Fruit fly (Drosophila melanogaster) whole organism, embryonic: ENCODE results near the gene CG7912.
A peak's percentile ranks its signal among the peaks of the same experiment; 100 is the strongest.

Experiments used
- B-H1 ChIP-seq: fragments of 200-800 bp; sonication (Bioruptor generic); IDR thresholded peaks from 3 replicates; pipeline ENCODE4 v1.3.6; 2022; ENCODE audit warnings: missing biosample characterization, missing genetic modification characterization
- B-H2 ChIP-seq: fragments of 200-800 bp; sonication (Bioruptor generic); optimal IDR thresholded peaks from 2 replicates; lab custom pipeline; 2018; ENCODE audit warnings: missing biosample characterization, mild to moderate bottlenecking, missing genetic modification characterization
- Bdp1 ChIP-seq: fragments of 200-800 bp; sonication (Bioruptor generic); optimal IDR thresholded peaks from 3 replicates; lab custom pipeline; 2016; ENCODE audit warnings: missing biosample characterization, missing genetic modification characterization
- CG18619 ChIP-seq: fragments of 200-800 bp; sonication (Bioruptor generic); optimal IDR thresholded peaks from 3 replicates; lab custom pipeline; 2017; ENCODE audit warnings: missing biosample characterization, mild to moderate bottlenecking, missing genetic modification characterization
- CG2120 ChIP-seq: fragments of 200-800 bp; sonication (Bioruptor generic); optimal IDR thresholded peaks from 3 replicates; lab custom pipeline; 2016; ENCODE audit warnings: missing biosample characterization, missing genetic modification characterization
- CG2199 ChIP-seq: fragments of 200-800 bp; sonication (Bioruptor generic); IDR thresholded peaks from 3 replicates; pipeline ENCODE4 v1.3.6; 2022; ENCODE audit warnings: missing biosample characterization, missing genetic modification characterization
- CG31388 ChIP-seq: fragments of 200-800 bp; sonication (Bioruptor generic); optimal IDR thresholded peaks from 2 replicates; lab custom pipeline; 2016; ENCODE audit warnings: missing biosample characterization, missing genetic modification characterization
- CG33213 ChIP-seq: fragments of 200-800 bp; sonication (Bioruptor generic); optimal IDR thresholded peaks from 3 replicates; lab custom pipeline; 2016; ENCODE audit warnings: missing biosample characterization, missing genetic modification characterization
- CG3407 ChIP-seq: fragments of 200-800 bp; sonication (Bioruptor generic); optimal IDR thresholded peaks from 2 replicates; lab custom pipeline; 2018; ENCODE audit warnings: missing biosample characterization, mild to moderate bottlenecking, missing genetic modification characterization
- CG3847 ChIP-seq: fragments of 200-800 bp; sonication (Bioruptor generic); IDR thresholded peaks from 2 replicates; pipeline ENCODE4 v1.3.6; 2022; ENCODE audit warnings: missing biosample characterization, missing genetic modification characterization
- CG4854 ChIP-seq: fragments of 200-800 bp; sonication (Bioruptor generic); optimal IDR thresholded peaks from 2 replicates; lab custom pipeline; 2016; ENCODE audit warnings: missing biosample characterization, missing genetic modification characterization, inconsistent platforms
- CG6272 ChIP-seq: fragments of 200-800 bp; sonication (Bioruptor generic); IDR thresholded peaks from 2 replicates; pipeline ENCODE4 v1.3.6; 2022; ENCODE audit warnings: missing biosample characterization, missing genetic modification characterization
- CG7928 ChIP-seq: fragments of 200-800 bp; sonication (Bioruptor generic); optimal IDR thresholded peaks from 2 replicates; lab custom pipeline; 2017; ENCODE audit warnings: missing biosample characterization, mild to moderate bottlenecking, missing genetic modification characterization
- CG8944 ChIP-seq: fragments of 200-800 bp; sonication (Bioruptor generic); optimal IDR thresholded peaks from 3 replicates; lab custom pipeline; 2016; ENCODE audit warnings: missing biosample characterization, missing genetic modification characterization
- Doc2 ChIP-seq: fragments of 200-800 bp; sonication (Bioruptor generic); IDR thresholded peaks from 2 replicates; pipeline ENCODE4 v1.3.6; 2022; ENCODE audit warnings: missing biosample characterization, missing genetic modification characterization
- Dp ChIP-seq: fragments of 200-800 bp; sonication (Bioruptor generic); optimal IDR thresholded peaks from 2 replicates; lab custom pipeline; 2018; ENCODE audit warnings: missing biosample characterization, mild to moderate bottlenecking, missing genetic modification characterization, moderate library complexity
- Fer3 ChIP-seq: fragments of 200-800 bp; sonication (Bioruptor generic); optimal IDR thresholded peaks from 2 replicates; lab custom pipeline; 2018; ENCODE audit warnings: missing biosample characterization, mild to moderate bottlenecking, missing genetic modification characterization, moderate library complexity
- Hr78 ChIP-seq, 2 experiments: fragments of 200-800 bp in 1 of 2; fragments of >200 bp in 1 of 2; sonication (Bioruptor generic) in 1 of 2; optimal IDR thresholded peaks; 2 replicates each; lab custom pipeline; 2017 to 2019; ENCODE audit warnings: missing biosample characterization in 2 of 2, missing genetic modification characterization in 2 of 2, mild to moderate bottlenecking in 1 of 2, moderate library complexity in 1 of 2
- MTF-1 ChIP-seq: fragments of 200-800 bp; sonication (Bioruptor generic); optimal IDR thresholded peaks from 2 replicates; lab custom pipeline; 2018; ENCODE audit warnings: missing biosample characterization, mild to moderate bottlenecking, missing genetic modification characterization, borderline replicate concordance
- Mad ChIP-seq: fragments of 200-800 bp; sonication (Bioruptor generic); optimal IDR thresholded peaks from 2 replicates; lab custom pipeline; 2016; ENCODE audit warnings: missing biosample characterization, missing genetic modification characterization
- Max ChIP-seq: fragments of 200-800 bp; sonication (Bioruptor generic); optimal IDR thresholded peaks from 2 replicates; lab custom pipeline; 2016; ENCODE audit warnings: missing biosample characterization, mild to moderate bottlenecking, missing genetic modification characterization
- NfI ChIP-seq: fragments of 200-800 bp; sonication (Bioruptor generic); optimal IDR thresholded peaks from 3 replicates; lab custom pipeline; 2018; ENCODE audit warnings: missing biosample characterization, mild to moderate bottlenecking, missing genetic modification characterization, moderate library complexity
- PHDP ChIP-seq: fragments of 200-800 bp; sonication (Bioruptor generic); optimal IDR thresholded peaks from 3 replicates; lab custom pipeline; 2018; ENCODE audit warnings: missing biosample characterization, mild to moderate bottlenecking, missing genetic modification characterization, moderate library complexity
- Ptx1 ChIP-seq: fragments of 200-800 bp; sonication (Bioruptor generic); IDR thresholded peaks from 2 replicates; pipeline ENCODE4 v1.3.6; 2022; ENCODE audit warnings: missing biosample characterization, missing genetic modification characterization
- Sox100B ChIP-seq: fragments of 200-800 bp; sonication (Bioruptor generic); optimal IDR thresholded peaks from 3 replicates; lab custom pipeline; 2018; ENCODE audit warnings: missing biosample characterization, mild to moderate bottlenecking, missing genetic modification characterization
- YL-1 ChIP-seq: fragments of 200-800 bp; sonication (Bioruptor generic); optimal IDR thresholded peaks from 3 replicates; lab custom pipeline; 2017; ENCODE audit warnings: missing biosample characterization, mild to moderate bottlenecking, missing genetic modification characterization
- ap ChIP-seq: fragments of 200-800 bp; sonication (Bioruptor generic); IDR thresholded peaks from 2 replicates; pipeline ENCODE4 v1.3.6; 2022; ENCODE audit warnings: missing biosample characterization, missing genetic modification characterization
- dmrt99B ChIP-seq: fragments of 200-800 bp; sonication (Bioruptor generic); optimal IDR thresholded peaks from 2 replicates; lab custom pipeline; 2018; ENCODE audit warnings: missing biosample characterization, mild to moderate bottlenecking, missing genetic modification characterization, moderate library complexity
- gfzf ChIP-seq: fragments of 200-800 bp; sonication (Bioruptor generic); optimal IDR thresholded peaks from 2 replicates; lab custom pipeline; 2016; ENCODE audit warnings: missing biosample characterization, mild to moderate bottlenecking, missing genetic modification characterization, moderate library complexity
- grn ChIP-seq: fragments of 200-800 bp; sonication (Bioruptor generic); optimal IDR thresholded peaks from 3 replicates; lab custom pipeline; 2017; ENCODE audit warnings: missing biosample characterization, missing genetic modification characterization
- gro ChIP-seq: fragments of 200-800 bp; sonication (Bioruptor generic); optimal IDR thresholded peaks from 2 replicates; lab custom pipeline; 2016; ENCODE audit warnings: missing biosample characterization, missing genetic modification characterization
- her ChIP-seq: fragments of 200-800 bp; sonication (Bioruptor generic); optimal IDR thresholded peaks from 2 replicates; lab custom pipeline; 2016; ENCODE audit warnings: missing biosample characterization, missing genetic modification characterization
- kah ChIP-seq: fragments of 200-800 bp; sonication (Bioruptor generic); optimal IDR thresholded peaks from 2 replicates; lab custom pipeline; 2018; ENCODE audit warnings: missing biosample characterization, mild to moderate bottlenecking, missing genetic modification characterization
- maf-S ChIP-seq: fragments of 200-800 bp; sonication (Bioruptor generic); optimal IDR thresholded peaks from 2 replicates; lab custom pipeline; 2016; ENCODE audit warnings: missing biosample characterization, missing genetic modification characterization
- mam ChIP-seq: fragments of 200-800 bp; sonication (Bioruptor generic); optimal IDR thresholded peaks from 3 replicates; lab custom pipeline; 2016; ENCODE audit warnings: missing biosample characterization, missing genetic modification characterization
- nmo ChIP-seq: fragments of 200-800 bp; sonication (Bioruptor generic); optimal IDR thresholded peaks from 2 replicates; lab custom pipeline; 2018; ENCODE audit warnings: missing biosample characterization, mild to moderate bottlenecking, missing genetic modification characterization, moderate library complexity
- nom ChIP-seq: fragments of 200-800 bp; sonication (Bioruptor generic); optimal IDR thresholded peaks from 2 replicates; lab custom pipeline; 2017; ENCODE audit warnings: missing biosample characterization, missing genetic modification characterization, mild to moderate bottlenecking, moderate library complexity, missing genetic modification reagents
- p53 ChIP-seq: fragments of 200-800 bp; sonication (Bioruptor generic); optimal IDR thresholded peaks from 2 replicates; lab custom pipeline; 2016; ENCODE audit warnings: missing biosample characterization, missing genetic modification characterization
- repo ChIP-seq: fragments of 200-800 bp; sonication (Bioruptor generic); optimal IDR thresholded peaks from 2 replicates; lab custom pipeline; 2016; ENCODE audit warnings: missing biosample characterization, missing genetic modification characterization
- schlank ChIP-seq: fragments of 200-800 bp; sonication (Bioruptor generic); optimal IDR thresholded peaks from 2 replicates; lab custom pipeline; 2018; ENCODE audit warnings: missing biosample characterization, mild to moderate bottlenecking, missing genetic modification characterization
- scrt ChIP-seq: fragments of 200-800 bp; sonication (Bioruptor generic); optimal IDR thresholded peaks from 2 replicates; lab custom pipeline; 2018; ENCODE audit warnings: missing biosample characterization, mild to moderate bottlenecking, missing genetic modification characterization, moderate library complexity
- sens ChIP-seq: fragments of 200-800 bp; sonication (Bioruptor generic); peaks from one replicate; lab custom pipeline; 2016; ENCODE audit warnings: missing biosample characterization, missing genetic modification characterization
- shn ChIP-seq: fragments of 200-800 bp; sonication (Bioruptor generic); optimal IDR thresholded peaks from 3 replicates; lab custom pipeline; 2016; ENCODE audit warnings: missing biosample characterization, missing genetic modification characterization
- stc ChIP-seq: fragments of 200-800 bp; sonication (Bioruptor generic); IDR thresholded peaks from 2 replicates; pipeline ENCODE4 v1.3.6; 2022; ENCODE audit warnings: missing biosample characterization, missing genetic modification characterization
- tio ChIP-seq: fragments of 200-800 bp; sonication (Bioruptor generic); optimal IDR thresholded peaks from 2 replicates; lab custom pipeline; 2017; ENCODE audit warnings: missing biosample characterization, missing genetic modification characterization, inconsistent platforms
- tll ChIP-seq, 2 experiments: fragments of 200-800 bp in 1 of 2; fragments of >200 bp in 1 of 2; sonication (Bioruptor generic) in 1 of 2; optimal IDR thresholded peaks; 2 replicates each; lab custom pipeline; 2017 to 2019; ENCODE audit warnings: missing biosample characterization in 2 of 2, missing genetic modification characterization in 2 of 2, mild to moderate bottlenecking in 1 of 2, moderate library complexity in 1 of 2
- tup ChIP-seq: fragments of 200-800 bp; sonication (Bioruptor generic); optimal IDR thresholded peaks from 2 replicates; lab custom pipeline; 2016; ENCODE audit warnings: missing biosample characterization, mild to moderate bottlenecking, missing genetic modification characterization, moderate library complexity
- wdn ChIP-seq: fragments of 200-800 bp; sonication (Bioruptor generic); IDR thresholded peaks from 2 replicates; pipeline ENCODE4 v1.3.6; 2022; ENCODE audit warnings: missing biosample characterization, missing genetic modification characterization
- wek ChIP-seq: fragments of 200-800 bp; sonication (Bioruptor generic); optimal IDR thresholded peaks from 3 replicates; lab custom pipeline; 2018; ENCODE audit warnings: missing biosample characterization, mild to moderate bottlenecking, missing genetic modification characterization, moderate library complexity

Gene CG7912

dm6 chr3R:30021559-30022451, 12.8 kb upstream of the CG7912 start, which contains the start of gene Mgat2 (continued):
- TF ChIP-seq her (GFP tag; lab: Kevin White, UChicago) (peak; percentile 75), schlank (tag; lab: Kevin White, UChicago) (no peak), gro (GFP tag; lab: Kevin White, UChicago) (peak; percentile 45), CG18619 (no peak), YL-1 (GFP tag; lab: Kevin White, UChicago) (peak; percentile 65), CG2120 (GFP tag; lab: Kevin White, UChicago) (no peak), Max (GFP tag; lab: Kevin White, UChicago) (peak; percentile 3), NfI (GFP tag; lab: Kevin White, UChicago) (peak; percentile 16), CG31388 (no peak), shn (no peak), Fer3 (tag; lab: Kevin White, UChicago) (peak; percentile 15), CG33213 (peak; percentile 5), wdn (no peak), Mad (GFP tag; lab: Kevin White, UChicago) (no peak), p53 (GFP tag; lab: Kevin White, UChicago) (no peak), Ptx1 (GFP tag; lab: Robert Waterston, UW) (no peak), CG7928 (GFP tag; lab: Kevin White, UChicago) (no peak), B-H1 (GFP tag; lab: Robert Waterston, UW) (no peak), Hr78 (GFP tag; optimal IDR thresholded peaks at IDR 0.05; lab: Kevin White, UChicago) (no peak), CG4854 (GFP tag; lab: Kevin White, UChicago) (no peak), tll (GFP tag; optimal IDR thresholded peaks at IDR 0.05; lab: Kevin White, UChicago) (peak in 1 of 2 experiments; percentile 45), nom (peak; percentile 65), scrt (GFP tag; lab: Kevin White, UChicago) (peak; percentile 32), mam (GFP tag; lab: Kevin White, UChicago) (no peak), sens (GFP tag; lab: Kevin White, UChicago) (peak; percentile 65), repo (GFP tag; lab: Kevin White, UChicago) (no peak), nmo (no peak), ap (GFP tag; lab: Robert Waterston, UW) (no peak), wek (GFP tag; lab: Kevin White, UChicago) (peak; percentile 70), B-H2 (GFP tag; lab: Kevin White, UChicago) (peak; percentile 41), PHDP (no peak), CG3847 (GFP tag; lab: Robert Waterston, UW) (no peak), CG2199 (GFP tag; lab: Robert Waterston, UW) (peak; percentile 74; the same call in 1 of the 3 replicates), Sox100B (GFP tag; lab: Kevin White, UChicago) (no peak), CG6272 (no peak), CG3407 (no peak), Doc2 (GFP tag; lab: Robert Waterston, UW) (no peak), CG8944 (GFP tag; lab: Kevin White, UChicago) (no peak), kah (GFP tag; lab: Kevin White, UChicago) (peak; percentile 58), maf-S (GFP tag; lab: Kevin White, UChicago) (no peak), dmrt99B (tag; lab: Kevin White, UChicago) (no peak), stc (GFP tag; lab: Robert Waterston, UW) (no peak), tup (GFP tag; lab: Kevin White, UChicago) (no peak), grn (GFP tag; lab: Kevin White, UChicago) (peak; percentile 27), Dp (GFP tag; lab: Kevin White, UChicago) (peak; percentile 79), Bdp1 (GFP tag; lab: Kevin White, UChicago) (no peak), MTF-1 (GFP tag; lab: Kevin White, UChicago) (peak; percentile 62), gfzf (GFP tag; lab: Kevin White, UChicago) (no peak), tio (GFP tag; lab: Kevin White, UChicago) (no peak)
